Worm (Caenorhabditis elegans) whole organism, L2 larva: ENCODE results near the gene Y43C5A.2.
A peak's percentile ranks its signal among the peaks of the same experiment; 100 is the strongest.

Experiments used
- ZK546.5 ChIP-seq: sonication (generic microtip); optimal IDR thresholded peaks from 2 replicates; lab custom pipeline; 2017; ENCODE audit warnings: missing biosample characterization, missing genetic modification characterization
- blmp-1 ChIP-seq: sonication (generic microtip); optimal IDR thresholded peaks from 2 replicates; lab custom pipeline; 2017; ENCODE audit warnings: missing genetic modification characterization, mild to moderate bottlenecking, missing compliant biosample characterization, antibody characterized with exemption, moderate library complexity; ENCODE audit not compliant: insufficient read depth
- ceh-16 ChIP-seq: fragments of 150-350 bp; optimal IDR thresholded peaks from 2 replicates; lab custom pipeline; 2014; ENCODE audit warnings: missing biosample characterization, missing genetic modification characterization
- ceh-82 ChIP-seq: fragments of 150-350 bp; optimal IDR thresholded peaks from 2 replicates; lab custom pipeline; 2014; ENCODE audit warnings: missing biosample characterization, missing genetic modification characterization
- crh-2 ChIP-seq: sonication (generic microtip); optimal IDR thresholded peaks from 2 replicates; lab custom pipeline; 2017; ENCODE audit warnings: missing biosample characterization, missing genetic modification characterization
- egl-27 ChIP-seq: sonication (generic microtip); optimal IDR thresholded peaks from 3 replicates; lab custom pipeline; 2017; ENCODE audit warnings: missing biosample characterization, missing genetic modification reagents, missing genetic modification characterization
- elt-1 ChIP-seq: fragments of 150-350 bp; optimal IDR thresholded peaks from 2 replicates; lab custom pipeline; 2014; ENCODE audit warnings: missing biosample characterization, missing genetic modification characterization
- fos-1 ChIP-seq: fragments of 150-350 bp; optimal IDR thresholded peaks from 2 replicates; lab custom pipeline; 2014; ENCODE audit warnings: missing biosample characterization, missing genetic modification characterization
- gmeb-1 ChIP-seq: fragments of 150-350 bp; optimal IDR thresholded peaks from 2 replicates; lab custom pipeline; 2014; ENCODE audit warnings: missing biosample characterization, missing genetic modification characterization
- lin-11 ChIP-seq: fragments of 150-350 bp; sonication (generic microtip); optimal IDR thresholded peaks from 2 replicates; lab custom pipeline; 2014; ENCODE audit warnings: missing biosample characterization, missing genetic modification characterization, inconsistent platforms, mixed read lengths
- lin-13 ChIP-seq: fragments of 150-350 bp; optimal IDR thresholded peaks from 2 replicates; lab custom pipeline; 2014; ENCODE audit warnings: missing biosample characterization, missing genetic modification reagents, missing genetic modification characterization
- lsy-2 ChIP-seq, 2 experiments: fragments of 150-350 bp in 1 of 2; sonication (generic microtip) in 1 of 2; optimal IDR thresholded peaks; 2 replicates each; lab custom pipeline; 2014 to 2017; ENCODE audit warnings: missing biosample characterization in 2 of 2, missing genetic modification characterization in 2 of 2
- nhr-129 ChIP-seq: fragments of 150-350 bp; optimal IDR thresholded peaks from 2 replicates; lab custom pipeline; 2014; ENCODE audit warnings: missing biosample characterization, missing genetic modification characterization
- nhr-21 ChIP-seq: fragments of 150-350 bp; optimal IDR thresholded peaks from 2 replicates; lab custom pipeline; 2014; ENCODE audit warnings: missing biosample characterization, missing genetic modification characterization
- nhr-23 ChIP-seq: fragments of 150-350 bp; optimal IDR thresholded peaks from 2 replicates; lab custom pipeline; 2014; ENCODE audit warnings: missing biosample characterization, missing genetic modification reagents, missing genetic modification characterization
- nhr-237 ChIP-seq: fragments of 150-350 bp; optimal IDR thresholded peaks from 2 replicates; lab custom pipeline; 2014; ENCODE audit warnings: missing biosample characterization, missing genetic modification characterization
- nhr-25 ChIP-seq: fragments of 150-350 bp; sonication (generic microtip); optimal IDR thresholded peaks from 3 replicates; lab custom pipeline; 2014; ENCODE audit warnings: missing biosample characterization, missing genetic modification characterization
- nhr-77 ChIP-seq: fragments of 150-350 bp; optimal IDR thresholded peaks from 2 replicates; lab custom pipeline; 2014; ENCODE audit warnings: missing biosample characterization, missing genetic modification characterization
- sem-4 ChIP-seq: fragments of 150-350 bp; optimal IDR thresholded peaks from 2 replicates; lab custom pipeline; 2014; ENCODE audit warnings: missing biosample characterization, missing genetic modification reagents, missing genetic modification characterization
- skn-1 ChIP-seq: sonication (generic microtip); optimal IDR thresholded peaks from 2 replicates; lab custom pipeline; 2017; ENCODE audit warnings: missing biosample characterization, missing genetic modification characterization
- sma-3 ChIP-seq: sonication (generic microtip); optimal IDR thresholded peaks from 2 replicates; lab custom pipeline; 2016; ENCODE audit warnings: missing genetic modification reagents, missing genetic modification characterization, missing compliant biosample characterization
- sma-9 ChIP-seq, 2 experiments: fragments of 150-350 bp in 1 of 2; sonication (generic microtip) in 1 of 2; optimal IDR thresholded peaks; 2 replicates each; lab custom pipeline; 2014 to 2016; ENCODE audit warnings: missing genetic modification characterization in 2 of 2, mild to moderate bottlenecking in 1 of 2, missing biosample characterization in 1 of 2, missing compliant biosample characterization in 1 of 2, missing genetic modification reagents in 1 of 2, moderate library complexity in 1 of 2
- unc-55 ChIP-seq: fragments of 150-350 bp; sonication (generic microtip); optimal IDR thresholded peaks from 3 replicates; lab custom pipeline; 2014; ENCODE audit warnings: missing biosample characterization, missing genetic modification reagents, missing genetic modification characterization
- unc-62 ChIP-seq: fragments of 150-350 bp; optimal IDR thresholded peaks from 2 replicates; lab custom pipeline; 2014; ENCODE audit warnings: missing biosample characterization, missing genetic modification reagents, missing genetic modification characterization
- zag-1 ChIP-seq: fragments of 150-350 bp; optimal IDR thresholded peaks from 2 replicates; lab custom pipeline; 2014; ENCODE audit warnings: missing biosample characterization, missing genetic modification characterization
- ztf-1 ChIP-seq: fragments of 200-800 bp; sonication (Bioruptor generic); conservative IDR thresholded peaks from 2 replicates; pipeline ENCODE4 v1.3.6; 2022; ENCODE audit warnings: missing genetic modification characterization, missing compliant biosample characterization

The Y43C5A.2 gene

ce11 chrIV:10236106-10236505 is 33.6 kb upstream of the Y43C5A.2 start:
- TF ChIP-seq sem-4 (tag; lab: Kevin White, UChicago), result no peak
- TF ChIP-seq fos-1 (tag; lab: Kevin White, UChicago), result peak; percentile 71
- TF ChIP-seq, all 48 proteins: peak for 1

ce11 chrIV:10239045-10239444 is 30.6 kb upstream of the Y43C5A.2 start, which contains the start of gene ech-8:
TSS of gene ech-8 (minus strand) at chrIV:10239176.
- TF ChIP-seq egl-27 (tag; lab: Kevin White, UChicago) (no peak), crh-2 (peak; percentile 31), fos-1 (tag; lab: Kevin White, UChicago) (peak; percentile 20)
- TF ChIP-seq, all 48 proteins: peak for 2

- no peak for TF ChIP-seq skn-1 (tag; lab: Kevin White, UChicago)
- no peak for TF ChIP-seq zag-1 (tag; lab: Kevin White, UChicago)
- no peak for TF ChIP-seq ZK546.5
- TF ChIP-seq nhr-237 (tag; lab: Kevin White, UChicago), result no peak
- TF ChIP-seq nhr-25 (tag; lab: Kevin White, UChicago), result no peak
- no peak for TF ChIP-seq sma-9 (GFP tag; optimal IDR thresholded peaks at IDR 0.05; lab: Kevin White, UChicago)
- TF ChIP-seq sma-9 (tag; optimal IDR thresholded peaks at IDR 0.05; lab: Kevin White, UChicago), result no peak
- TF ChIP-seq nhr-77 (tag; lab: Kevin White, UChicago), result no peak
- no peak for TF ChIP-seq fos-1 (tag; lab: Kevin White, UChicago)
- no peak for TF ChIP-seq lin-11 (tag; lab: Kevin White, UChicago)
These were observed 28.0 kb upstream of the Y43C5A.2 start, which contains the start of gene lipl-7 for ce11 chrIV:10241659-10242058. TSS of gene lipl-7 (minus strand) at chrIV:10241823.

- TF ChIP-seq lsy-2 (tag; optimal IDR thresholded peaks at IDR 0.05; lab: Kevin White, UChicago) (peak in 1 of 2 experiments; percentile 41), gmeb-1 (peak; percentile 79), nhr-129 (peak; percentile 68), lin-13 (GFP tag; lab: Kevin White, UChicago) (peak; percentile 25), unc-55 (GFP tag; lab: Kevin White, UChicago) (no peak), zag-1 (tag; lab: Kevin White, UChicago) (no peak), crh-2 (peak; percentile 24)
These were observed 27.1 kb upstream of the Y43C5A.2 start for ce11 chrIV:10242458-10243123.

- TF ChIP-seq fos-1 (tag; lab: Kevin White, UChicago) (peak; percentile 79), crh-2 (peak; percentile 81), sma-9 (GFP tag; optimal IDR thresholded peaks at IDR 0.05; lab: Kevin White, UChicago) (peak; percentile 28), sma-9 (tag; optimal IDR thresholded peaks at IDR 0.05; lab: Kevin White, UChicago) (no peak), lin-13 (GFP tag; lab: Kevin White, UChicago) (no peak)
These were observed 26.4 kb upstream of the Y43C5A.2 start, which contains the start of gene tkt-1 for ce11 chrIV:10243276-10243675. TSS of gene tkt-1 (plus strand) at chrIV:10243612.

DNA sequence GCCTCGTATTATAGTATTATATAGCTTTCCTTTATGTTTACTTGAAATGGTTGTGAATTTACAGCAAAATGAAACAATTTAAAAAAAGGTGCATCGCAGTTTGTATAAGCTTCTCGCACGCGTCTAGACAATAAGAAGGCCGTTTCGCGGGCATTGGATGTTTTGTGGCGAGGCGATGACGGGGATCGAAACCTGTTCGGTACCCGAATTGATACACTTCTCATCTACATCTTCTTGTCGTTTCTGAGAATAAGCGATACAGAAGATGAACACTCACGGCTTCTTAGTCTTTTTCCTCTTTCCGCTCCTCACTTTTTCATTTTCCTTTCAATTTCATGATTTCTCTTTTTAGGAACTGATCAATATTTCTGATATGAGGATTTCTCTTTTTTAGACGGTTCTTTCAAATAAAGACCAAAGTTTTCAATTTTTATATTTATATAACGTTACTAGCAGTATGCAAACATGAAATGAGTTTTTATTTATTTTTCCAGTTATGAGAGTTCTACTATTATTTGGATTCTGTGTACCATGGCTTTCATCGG is 23.9 kb upstream of the Y43C5A.2 start, which contains the start of gene F01G10.10:
F01G10.10 (plus strand) TSS at position 495 of the 545 bp plus-strand sequence.
- TF ChIP-seq nhr-21, result no peak
- peak in 1 of 2 experiments; percentile 36 for TF ChIP-seq lsy-2 (tag; optimal IDR thresholded peaks at IDR 0.05; lab: Kevin White, UChicago)
- no peak for TF ChIP-seq ceh-16 (tag; lab: Kevin White, UChicago)
- no peak for TF ChIP-seq ztf-1 (GFP tag; lab: Robert Waterston, UW)
- no peak for TF ChIP-seq unc-62 (GFP tag; lab: Kevin White, UChicago)
- no peak for TF ChIP-seq ceh-82 (tag; lab: Kevin White, UChicago)
- TF ChIP-seq nhr-23 (tag; lab: Kevin White, UChicago), result no peak
- TF ChIP-seq nhr-25 (tag; lab: Kevin White, UChicago), result peak; percentile 45
- peak; percentile 77 for TF ChIP-seq blmp-1 (tag; lab: Kevin White, UChicago)
- TF ChIP-seq sma-3 (GFP tag; lab: Kevin White, UChicago), result peak; percentile 26
- TF ChIP-seq lin-13 (GFP tag; lab: Kevin White, UChicago), result no peak
- TF ChIP-seq unc-55 (GFP tag; lab: Kevin White, UChicago), result no peak
- TF ChIP-seq crh-2, result peak; percentile 61
- no peak for TF ChIP-seq elt-1 (tag; lab: Kevin White, UChicago)
- no peak for TF ChIP-seq nhr-237 (tag; lab: Kevin White, UChicago)
- TF ChIP-seq, all 48 proteins: peak for 5
